Worm (Caenorhabditis elegans) whole organism, young adult: Measurements from ENCODE around the gene mans-4.

Source experiments
- B0336.3 ChIP-seq: fragments of 200-800 bp; sonication (Bioruptor generic); IDR thresholded peaks from 2 replicates; pipeline ENCODE4 v1.3.6; 2022; ENCODE audit warnings: missing genetic modification characterization, missing compliant biosample characterization
- C06A6.2 ChIP-seq: fragments of 200-800 bp; sonication (Bioruptor generic); conservative IDR thresholded peaks from 2 replicates; pipeline ENCODE4 v1.3.6; 2022; ENCODE audit warnings: missing genetic modification characterization, missing compliant biosample characterization
- ama-1 ChIP-seq, 3 experiments: fragments of 150-350 bp in 1 of 3; sonication (generic microtip) in 2 of 3; optimal IDR thresholded peaks; 2 replicates each; lab custom pipeline; 2014 to 2018; ENCODE audit warnings: missing biosample characterization in 2 of 3, missing genetic modification characterization in 2 of 3, missing genetic modification reagents in 2 of 3
- bed-2 ChIP-seq: fragments of 200-800 bp; sonication (Bioruptor generic); IDR thresholded peaks from 2 replicates; pipeline ENCODE4 v1.3.6; 2022; ENCODE audit warnings: missing genetic modification reagents, missing genetic modification characterization, missing compliant biosample characterization
- ceh-27 ChIP-seq: fragments of 200-800 bp; sonication (Bioruptor generic); optimal IDR thresholded peaks from 2 replicates; lab custom pipeline; 2018; ENCODE audit warnings: mild to moderate bottlenecking, missing genetic modification characterization, moderate library complexity, missing compliant biosample characterization
- madf-8 ChIP-seq: fragments of 200-800 bp; sonication (Bioruptor generic); conservative IDR thresholded peaks from 2 replicates; pipeline ENCODE4 v1.3.6; 2022; ENCODE audit warnings: missing genetic modification reagents, missing genetic modification characterization, missing compliant biosample characterization
- mel-28 ChIP-seq: sonication (generic microtip); optimal IDR thresholded peaks from 2 replicates; lab custom pipeline; 2016; ENCODE audit warnings: borderline replicate concordance, mild to moderate bottlenecking, missing genetic modification characterization, missing compliant biosample characterization
- nhr-90 ChIP-seq: sonication (generic microtip); optimal IDR thresholded peaks from 2 replicates; lab custom pipeline; 2016; ENCODE audit warnings: missing genotype, mild to moderate bottlenecking, missing genetic modification characterization, missing compliant biosample characterization
- snpc-4 ChIP-seq, 5 experiments: fragments of 150-350 bp in 1 of 5; sonication (generic microtip) in 4 of 5; optimal IDR thresholded peaks; 2 replicates each; lab custom pipeline; 2014 to 2018; ENCODE audit warnings: missing genetic modification characterization in 5 of 5, missing biosample characterization in 3 of 5, antibody characterized with exemption in 2 of 5, mild to moderate bottlenecking in 2 of 5, missing compliant biosample characterization in 2 of 5, missing genotype in 2 of 5, moderate library complexity in 2 of 5, missing genetic modification reagents in 1 of 5
- ztf-6 ChIP-seq: fragments of 200-800 bp; sonication (Bioruptor generic); IDR thresholded peaks from 2 replicates; pipeline ENCODE4 v1.3.6; 2022; ENCODE audit warnings: missing genetic modification reagents, missing genetic modification characterization, missing compliant biosample characterization

ce11 chrIV:9108631-9109030 lies 30.3 kb upstream of the mans-4 start, which contains the start of gene aly-1:
- TF ChIP-seq ceh-27, result no peak
- no peak for TF ChIP-seq ztf-6 (GFP tag; lab: Robert Waterston, UW)
- TF ChIP-seq ama-1 (optimal IDR thresholded peaks at IDR 0.05; lab: Kevin White, UChicago), result no peak
- TF ChIP-seq ama-1 (GFP tag; optimal IDR thresholded peaks at IDR 0.05; lab: Kevin White, UChicago), result no peak
- no peak for TF ChIP-seq mel-28
- no peak for TF ChIP-seq nhr-90 (tag; lab: Kevin White, UChicago)
- no peak for TF ChIP-seq bed-2 (GFP tag; lab: Robert Waterston, UW)
- no peak for TF ChIP-seq madf-8
- TF ChIP-seq snpc-4 (GFP tag; optimal IDR thresholded peaks at IDR 0.05; lab: Kevin White, UChicago), result no peak
- no peak for TF ChIP-seq snpc-4 (tag; optimal IDR thresholded peaks at IDR 0.05; lab: Kevin White, UChicago)
- no peak for TF ChIP-seq C06A6.2 (GFP tag; lab: Robert Waterston, UW)
- no peak for TF ChIP-seq B0336.3
